Worm (Caenorhabditis elegans): ENCODE measurements around the gene dmd-5.
"Not testable (repeated sequence)": the region's sequence is repeated elsewhere in the genome, so short reads cannot be mapped to it uniquely, and the experiment has no call there.

Gene dmd-5

ce11 chrII:5774120-5774519, at the start of gene dmd-5, which contains the start of gene F10C1.1:
Gene dmd-5, minus strand, starts transcription at chrII:5774220.
Gene F10C1.1, plus strand, starts transcription at chrII:5774229.
- TF ChIP-seq hmg-4 (GFP tag; optimal IDR thresholded peaks at IDR 0.05) (no peak), scrt-1 (GFP tag; IDR thresholded peaks at IDR 0.05) (no peak), tbx-37 (GFP tag; conservative IDR thresholded peaks at IDR 0.05) (no peak), ceh-13 (GFP tag; optimal IDR thresholded peaks at IDR 0.05) (no peak)

- TF ChIP-seq ceh-13 (GFP tag; optimal IDR thresholded peaks at IDR 0.05) (no peak), pes-1 (GFP tag; IDR thresholded peaks at IDR 0.05) (no peak), F13C5.2 (tag; optimal IDR thresholded peaks at IDR 0.05) (no peak), ets-7 (tag; optimal IDR thresholded peaks at IDR 0.05) (no peak), tra-4 (tag; optimal IDR thresholded peaks at IDR 0.05) (no peak), tbx-37 (GFP tag; conservative IDR thresholded peaks at IDR 0.05) (no peak), hmbx-1 (tag; optimal IDR thresholded peaks at IDR 0.05) (no peak), hnd-1 (tag; optimal IDR thresholded peaks at IDR 0.05) (no peak), flt-1 (GFP tag; IDR thresholded peaks at IDR 0.05) (no peak), ceh-36 (tag; optimal IDR thresholded peaks at IDR 0.05) (no peak), B0310.2 (tag; optimal IDR thresholded peaks at IDR 0.05) (no peak)
Measured at ce11 chrII:5820282-5820762, 46.3 kb upstream of the dmd-5 start, which contains the start of gene ehs-1. Gene ehs-1, plus strand, starts transcription at chrII:5820712.

- no peak for TF ChIP-seq aly-1 (tag; optimal IDR thresholded peaks at IDR 0.05)
- TF ChIP-seq hnd-1 (tag; optimal IDR thresholded peaks at IDR 0.05): no peak
- no peak for TF ChIP-seq pes-1 (GFP tag; IDR thresholded peaks at IDR 0.05)
- TF ChIP-seq scrt-1 (GFP tag; IDR thresholded peaks at IDR 0.05): no peak
- TF ChIP-seq hmbx-1 (tag; optimal IDR thresholded peaks at IDR 0.05): no peak
- TF ChIP-seq ceh-13 (GFP tag; optimal IDR thresholded peaks at IDR 0.05): no peak
- no peak for TF ChIP-seq ceh-36 (tag; optimal IDR thresholded peaks at IDR 0.05)
- TF ChIP-seq hmg-4 (GFP tag; optimal IDR thresholded peaks at IDR 0.05): no peak
- no peak for TF ChIP-seq tbx-37 (GFP tag; conservative IDR thresholded peaks at IDR 0.05)
- no peak for TF ChIP-seq B0310.2 (tag; optimal IDR thresholded peaks at IDR 0.05)
- no peak for TF ChIP-seq tra-4 (tag; optimal IDR thresholded peaks at IDR 0.05)
- no peak for TF ChIP-seq F13C5.2 (tag; optimal IDR thresholded peaks at IDR 0.05)
Measured at ce11 chrII:5819655-5820054, 45.6 kb upstream of the dmd-5 start.

DNA sequence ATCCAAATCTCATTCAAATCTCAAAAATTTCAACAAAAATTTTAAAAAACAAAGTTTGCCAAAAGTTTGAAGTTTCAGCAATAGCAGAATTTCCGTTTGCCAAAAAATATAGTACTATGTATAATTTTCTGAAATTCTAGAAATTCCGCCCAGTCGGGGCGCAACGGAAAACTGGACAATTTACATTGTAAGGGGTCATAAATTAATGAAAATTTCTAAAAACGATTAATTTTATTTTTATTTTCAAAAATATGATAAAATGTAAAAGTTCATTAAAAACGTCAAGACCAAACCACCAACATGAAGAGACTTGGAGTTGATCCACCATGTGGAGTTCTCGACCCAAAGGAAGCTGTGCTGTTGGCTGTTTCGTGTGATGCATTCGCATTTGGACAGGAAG, 44.3 kb upstream of the dmd-5 start, which contains the start of gene ZK1248.4:
TSS of gene ZK1248.4 (plus strand) at position 301 of the 400 bp plus-strand sequence.
- no peak for TF ChIP-seq tbx-11 (GFP tag; IDR thresholded peaks at IDR 0.05)
- TF ChIP-seq hnd-1 (tag; optimal IDR thresholded peaks at IDR 0.05): no peak
- TF ChIP-seq ceh-13 (GFP tag; optimal IDR thresholded peaks at IDR 0.05): no peak
- no peak for TF ChIP-seq B0310.2 (tag; optimal IDR thresholded peaks at IDR 0.05)
- TF ChIP-seq ama-1 (optimal IDR thresholded peaks at IDR 0.05): no peak
- no peak for TF ChIP-seq sea-1 (GFP tag; conservative IDR thresholded peaks at IDR 0.05)
- TF ChIP-seq hmbx-1 (tag; optimal IDR thresholded peaks at IDR 0.05): no peak
- TF ChIP-seq pes-1 (GFP tag; IDR thresholded peaks at IDR 0.05): no peak
- TF ChIP-seq aly-1 (tag; optimal IDR thresholded peaks at IDR 0.05): no peak
- no peak for TF ChIP-seq ets-7 (tag; optimal IDR thresholded peaks at IDR 0.05)
- no peak for TF ChIP-seq scrt-1 (GFP tag; IDR thresholded peaks at IDR 0.05)
- no peak for TF ChIP-seq ceh-36 (tag; optimal IDR thresholded peaks at IDR 0.05)

DNA sequence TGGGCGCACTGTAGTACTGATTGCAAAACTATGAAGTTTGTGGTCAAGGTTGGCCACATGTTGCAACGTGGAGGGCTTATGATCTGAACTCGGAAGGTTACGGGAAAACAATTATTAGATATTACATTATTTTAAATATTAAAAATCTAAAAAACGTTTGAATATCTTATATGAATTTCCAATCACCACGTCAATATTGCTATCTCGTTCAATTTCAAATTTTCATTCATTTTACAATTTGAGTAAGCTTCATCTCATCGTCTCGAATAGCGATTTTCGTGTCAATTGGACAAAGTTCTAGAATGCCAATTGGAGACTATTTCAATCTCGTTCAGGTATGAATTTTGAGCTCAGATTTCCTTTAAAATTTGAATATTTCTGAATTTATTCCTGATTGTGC, 42.3 kb upstream of the dmd-5 start, which contains the start of gene ZK1248.20:
TSS of gene ZK1248.20 (plus strand) at position 301 of the 400 bp plus-strand sequence.
- no peak for TF ChIP-seq ama-1 (optimal IDR thresholded peaks at IDR 0.05)
- no peak for TF ChIP-seq F13C5.2 (tag; optimal IDR thresholded peaks at IDR 0.05)
- TF ChIP-seq tbx-37 (GFP tag; conservative IDR thresholded peaks at IDR 0.05): no peak
- TF ChIP-seq ets-7 (tag; optimal IDR thresholded peaks at IDR 0.05): no peak
- TF ChIP-seq hnd-1 (tag; optimal IDR thresholded peaks at IDR 0.05): no peak
- no peak for TF ChIP-seq ceh-36 (tag; optimal IDR thresholded peaks at IDR 0.05)
- no peak for TF ChIP-seq tra-4 (tag; optimal IDR thresholded peaks at IDR 0.05)
- TF ChIP-seq ceh-13 (GFP tag; optimal IDR thresholded peaks at IDR 0.05): no peak
- no peak for TF ChIP-seq sea-1 (GFP tag; conservative IDR thresholded peaks at IDR 0.05)

ce11 chrII:5815382-5815781, 41.4 kb upstream of the dmd-5 start, which contains the start of gene wago-5:
Gene wago-5, minus strand, starts transcription at chrII:5815482.
- TF ChIP-seq ceh-36 (tag; optimal IDR thresholded peaks at IDR 0.05); tbx-11 (GFP tag; IDR thresholded peaks at IDR 0.05); pes-1 (GFP tag; IDR thresholded peaks at IDR 0.05): not testable (repeated sequence)

DNA sequence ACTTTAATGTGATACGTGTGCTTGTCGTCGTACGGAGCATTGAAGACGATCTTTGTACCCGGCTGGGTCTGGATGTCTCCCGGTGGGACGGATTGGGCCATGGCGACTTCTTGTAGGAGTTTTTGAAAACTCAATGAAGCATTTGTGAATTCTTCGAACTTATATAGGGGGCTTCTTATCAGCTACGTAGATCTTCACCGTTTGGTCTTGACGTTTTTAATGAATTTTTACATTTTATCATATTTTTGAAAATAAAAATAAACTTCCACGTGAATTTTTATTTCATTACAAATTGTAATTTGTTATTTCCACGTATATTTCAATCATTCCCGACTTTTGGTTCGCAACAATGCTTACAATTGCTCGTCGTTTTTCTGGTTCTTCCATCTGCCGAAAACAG, 36.2 kb upstream of the dmd-5 start, which contains the start of the genes msp-64 and ZK1248.5:
TSS of gene msp-64 (minus strand) at position 101 of the 400 bp plus-strand sequence.
TSS of gene ZK1248.5 (plus strand) at position 285 of the 400 bp plus-strand sequence.
- TF ChIP-seq B0310.2 (tag; optimal IDR thresholded peaks at IDR 0.05) (no peak), hmbx-1 (tag; optimal IDR thresholded peaks at IDR 0.05) (no peak), tbx-11 (GFP tag; IDR thresholded peaks at IDR 0.05) (no peak), hnd-1 (tag; optimal IDR thresholded peaks at IDR 0.05) (no peak), flt-1 (GFP tag; IDR thresholded peaks at IDR 0.05) (no peak), tra-4 (tag; optimal IDR thresholded peaks at IDR 0.05) (no peak), scrt-1 (GFP tag; IDR thresholded peaks at IDR 0.05) (no peak), pes-1 (GFP tag; IDR thresholded peaks at IDR 0.05) (no peak), ceh-36 (tag; optimal IDR thresholded peaks at IDR 0.05) (no peak), ets-7 (tag; optimal IDR thresholded peaks at IDR 0.05) (no peak), tbx-37 (GFP tag; conservative IDR thresholded peaks at IDR 0.05) (no peak), sea-1 (GFP tag; conservative IDR thresholded peaks at IDR 0.05) (no peak)

- TF ChIP-seq tra-4 (tag; optimal IDR thresholded peaks at IDR 0.05) (no peak), ceh-36 (tag; optimal IDR thresholded peaks at IDR 0.05) (no peak)
Measured at ce11 chrII:5806563-5806962, 32.5 kb upstream of the dmd-5 start.

Measured in whole organism, early embryonic.